Fruit fly (Drosophila melanogaster): Measurements from ENCODE around the gene CG32079.

DNA sequence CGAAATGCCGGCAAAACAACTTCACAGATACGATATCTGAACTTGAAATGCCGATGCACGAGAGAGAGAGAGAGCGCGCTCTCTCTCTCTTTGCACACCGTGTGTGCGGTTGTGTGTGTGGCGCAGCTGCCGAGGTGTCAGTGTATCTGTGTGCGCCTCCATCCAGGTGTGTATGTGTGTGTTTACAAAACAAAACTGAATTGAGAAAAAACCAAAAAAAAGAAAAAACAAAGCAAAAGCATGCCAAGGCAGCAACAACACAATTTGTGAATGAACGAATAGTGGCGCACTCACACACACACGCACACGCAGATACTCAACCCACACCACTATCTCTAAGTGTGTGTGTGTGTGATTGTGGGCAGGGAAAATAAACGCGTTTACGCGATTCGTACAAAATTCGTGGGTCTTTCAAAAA lies 14.9 kb upstream of the CG32079 start:
- TF ChIP-seq CG8159 (tag; optimal IDR thresholded peaks at IDR 0.05) (peak; percentile 90), CG10348 (GFP tag; IDR thresholded peaks at IDR 0.05) (peak; percentile 32; the same call in 1 of the 2 replicates), CG8301 (tag; optimal IDR thresholded peaks at IDR 0.05) (peak; percentile 91)
